Worm (Caenorhabditis elegans) whole organism, L1 larva: ENCODE results near the gene C01G12.7.

Experiments used
- C34B4.2 ChIP-seq: sonication (generic microtip); optimal IDR thresholded peaks from 2 replicates; lab custom pipeline; 2017; ENCODE audit warnings: mild to moderate bottlenecking, missing genetic modification characterization, missing compliant biosample characterization
- F16B12.6 ChIP-seq: fragments of 150-350 bp; optimal IDR thresholded peaks from 2 replicates; lab custom pipeline; 2014; ENCODE audit warnings: missing biosample characterization, missing genetic modification characterization
- aha-1 ChIP-seq: fragments of 150-350 bp; optimal IDR thresholded peaks from 2 replicates; lab custom pipeline; 2014; ENCODE audit warnings: missing biosample characterization, missing genetic modification characterization
- ama-1 ChIP-seq: fragments of 150-350 bp; optimal IDR thresholded peaks from 2 replicates; lab custom pipeline; 2014
- blmp-1 ChIP-seq: fragments of 150-350 bp; optimal IDR thresholded peaks from 2 replicates; lab custom pipeline; 2014; ENCODE audit warnings: missing biosample characterization, missing genetic modification characterization
- ceh-82 ChIP-seq, 3 experiments: fragments of 150-350 bp in 1 of 3; sonication (generic microtip) in 2 of 3; optimal IDR thresholded peaks; 2 replicates each; lab custom pipeline; 2014 to 2017; ENCODE audit warnings: missing biosample characterization in 3 of 3, missing genetic modification characterization in 3 of 3
- ceh-90 ChIP-seq: sonication (generic microtip); optimal IDR thresholded peaks from 2 replicates; lab custom pipeline; 2016; ENCODE audit warnings: missing genetic modification characterization, missing compliant biosample characterization
- dpl-1 ChIP-seq, 3 experiments: fragments of 150-350 bp in 2 of 3; sonication (generic microtip) in 1 of 3; optimal IDR thresholded peaks; 2 replicates each; lab custom pipeline; 2014 to 2017; ENCODE audit warnings: missing biosample characterization in 3 of 3, missing genetic modification characterization in 3 of 3, missing genetic modification reagents in 3 of 3
- dsc-1 ChIP-seq: sonication (generic microtip); optimal IDR thresholded peaks from 2 replicates; lab custom pipeline; 2016; ENCODE audit warnings: mild to moderate bottlenecking, missing genetic modification characterization, missing compliant biosample characterization
- efl-1 ChIP-seq, 4 experiments: fragments of 150-350 bp; optimal IDR thresholded peaks in 3 of 4; peaks in 1 of 4; 1 replicate in 1 of 4; 2 replicates in 3 of 4; lab custom pipeline; 2014; ENCODE audit warnings: missing biosample characterization in 2 of 4, missing genetic modification characterization in 2 of 4, missing genetic modification reagents in 2 of 4
- egl-27 ChIP-seq, 2 experiments: fragments of 150-350 bp in 1 of 2; sonication (generic microtip); optimal IDR thresholded peaks; 3 replicates each; lab custom pipeline; 2017 to 2018; ENCODE audit warnings: missing biosample characterization in 2 of 2, missing genetic modification characterization in 2 of 2, missing genetic modification reagents in 2 of 2
- elt-2 ChIP-seq: sonication (generic microtip); optimal IDR thresholded peaks from 2 replicates; lab custom pipeline; 2016; ENCODE audit warnings: missing genetic modification characterization, mild to moderate bottlenecking, inconsistent platforms, missing compliant biosample characterization, missing genetic modification reagents
- ets-5 ChIP-seq: fragments of 200-800 bp; sonication (Bioruptor generic); IDR thresholded peaks from 2 replicates; pipeline ENCODE4 v1.3.6; 2022; ENCODE audit warnings: missing genetic modification characterization, missing compliant biosample characterization
- fkh-4 ChIP-seq: sonication (generic microtip); optimal IDR thresholded peaks from 2 replicates; lab custom pipeline; 2016; ENCODE audit warnings: missing compliant biosample characterization, missing genetic modification characterization, borderline replicate concordance
- hpl-2 ChIP-seq: fragments of 150-350 bp; optimal IDR thresholded peaks from 2 replicates; lab custom pipeline; 2014; ENCODE audit warnings: missing biosample characterization, missing genetic modification reagents, missing genetic modification characterization
- jun-1 ChIP-seq: fragments of 150-350 bp; optimal IDR thresholded peaks from 2 replicates; lab custom pipeline; 2014; ENCODE audit warnings: missing biosample characterization, missing genetic modification reagents, missing genetic modification characterization
- lin-14 ChIP-seq: fragments of 200-800 bp; sonication (Bioruptor generic); optimal IDR thresholded peaks from 2 replicates; lab custom pipeline; 2018; ENCODE audit warnings: mild to moderate bottlenecking, missing genetic modification characterization, moderate library complexity, missing compliant biosample characterization
- lin-15B ChIP-seq: fragments of 150-350 bp; sonication (generic microtip); optimal IDR thresholded peaks from 3 replicates; lab custom pipeline; 2014; ENCODE audit warnings: missing biosample characterization, missing genetic modification characterization
- lin-35 ChIP-seq, 2 experiments: fragments of 150-350 bp; optimal IDR thresholded peaks; 2 replicates each; lab custom pipeline; 2014; ENCODE audit warnings: missing biosample characterization in 2 of 2, missing genetic modification characterization in 2 of 2, missing genetic modification reagents in 2 of 2
- mef-2 ChIP-seq: fragments of 150-350 bp; optimal IDR thresholded peaks from 2 replicates; lab custom pipeline; 2014; ENCODE audit warnings: missing biosample characterization, missing genetic modification characterization
- nhr-11 ChIP-seq: fragments of 150-350 bp; optimal IDR thresholded peaks from 2 replicates; lab custom pipeline; 2014; ENCODE audit warnings: missing biosample characterization, missing genetic modification characterization
- nhr-237 ChIP-seq: fragments of 150-350 bp; optimal IDR thresholded peaks from 2 replicates; lab custom pipeline; 2014; ENCODE audit warnings: missing biosample characterization, missing genetic modification characterization
- nhr-28 ChIP-seq: fragments of 150-350 bp; optimal IDR thresholded peaks from 2 replicates; lab custom pipeline; 2014; ENCODE audit warnings: missing biosample characterization, missing genetic modification characterization
- nhr-47 ChIP-seq: sonication (generic microtip); optimal IDR thresholded peaks from 2 replicates; lab custom pipeline; 2016; ENCODE audit warnings: mild to moderate bottlenecking, missing genetic modification characterization, moderate library complexity, missing compliant biosample characterization
- nhr-76 ChIP-seq: sonication (generic microtip); optimal IDR thresholded peaks from 2 replicates; lab custom pipeline; 2017; ENCODE audit warnings: missing biosample characterization, missing genetic modification characterization
- nhr-77 ChIP-seq: fragments of 150-350 bp; optimal IDR thresholded peaks from 2 replicates; lab custom pipeline; 2014; ENCODE audit warnings: missing biosample characterization, missing genetic modification characterization
- nhr-84 ChIP-seq: sonication (generic microtip); optimal IDR thresholded peaks from 2 replicates; lab custom pipeline; 2017; ENCODE audit warnings: missing biosample characterization, missing genetic modification characterization
- nhr-85 ChIP-seq: sonication (generic microtip); peaks from one replicate; lab custom pipeline; 2016; ENCODE audit warnings: missing genetic modification characterization, inconsistent platforms, missing compliant biosample characterization
- skn-1 ChIP-seq: fragments of 150-350 bp; optimal IDR thresholded peaks from 2 replicates; lab custom pipeline; 2014; ENCODE audit warnings: missing biosample characterization, missing genetic modification characterization
- snu-23 ChIP-seq: sonication (generic microtip); optimal IDR thresholded peaks from 2 replicates; lab custom pipeline; 2016; ENCODE audit warnings: missing genetic modification characterization, missing compliant biosample characterization
- sox-4 ChIP-seq: sonication (generic microtip); optimal IDR thresholded peaks from 2 replicates; lab custom pipeline; 2016; ENCODE audit warnings: missing genetic modification characterization, missing compliant biosample characterization
- tlp-1 ChIP-seq: fragments of 150-350 bp; optimal IDR thresholded peaks from 2 replicates; lab custom pipeline; 2014; ENCODE audit warnings: missing biosample characterization, missing genetic modification characterization
- unc-62 ChIP-seq: fragments of 150-350 bp; optimal IDR thresholded peaks from 2 replicates; lab custom pipeline; 2014; ENCODE audit warnings: missing biosample characterization, missing genetic modification reagents, missing genetic modification characterization
- unc-98 ChIP-seq: fragments of 200-800 bp; sonication (Bioruptor generic); IDR thresholded peaks from 2 replicates; pipeline ENCODE4 v1.3.6; 2022; ENCODE audit warnings: missing genetic modification characterization, missing compliant biosample characterization
- vab-15 ChIP-seq: sonication (generic microtip); optimal IDR thresholded peaks from 2 replicates; lab custom pipeline; 2017; ENCODE audit warnings: missing genotype, mild to moderate bottlenecking, missing genetic modification characterization, missing compliant biosample characterization
- zag-1 ChIP-seq: fragments of 150-350 bp; optimal IDR thresholded peaks from 2 replicates; lab custom pipeline; 2014; ENCODE audit warnings: missing biosample characterization, missing genetic modification characterization
- ztf-11 ChIP-seq, 2 experiments: sonication (generic microtip); optimal IDR thresholded peaks; 2 replicates each; lab custom pipeline; 2016 to 2017; ENCODE audit warnings: missing genetic modification characterization in 2 of 2, missing biosample characterization in 1 of 2, missing compliant biosample characterization in 1 of 2
- ztf-4 ChIP-seq: fragments of 150-350 bp; optimal IDR thresholded peaks from 2 replicates; lab custom pipeline; 2014; ENCODE audit warnings: missing biosample characterization, missing genetic modification characterization

Gene C01G12.7

ce11 chrII:14632823-14633222, 41.1 kb upstream of the C01G12.7 start, which contains the start of gene C38C6.3:
TSS of gene C38C6.3 (plus strand) at chrII:14633123.
- no peak for TF ChIP-seq nhr-84
- no peak for TF ChIP-seq C34B4.2 (tag; lab: Kevin White, UChicago)
- TF ChIP-seq nhr-11 (tag; lab: Kevin White, UChicago): no peak
- no peak for TF ChIP-seq lin-15B (tag; lab: Kevin White, UChicago)
- no peak for TF ChIP-seq nhr-76 (tag; lab: Kevin White, UChicago)
- no peak for TF ChIP-seq efl-1 (optimal IDR thresholded peaks at IDR 0.05; lab: Kevin White, UChicago)
- TF ChIP-seq efl-1 (GFP tag; optimal IDR thresholded peaks at IDR 0.05 in 1 of 2; lab: Kevin White, UChicago): no peak

ce11 chrII:14627330-14627729, 35.6 kb upstream of the C01G12.7 start, which contains the start of gene tag-297:
TSS of gene tag-297 (plus strand) at chrII:14627630.
- TF ChIP-seq sox-4 (tag; lab: Kevin White, UChicago) (no peak), fkh-4 (tag; lab: Kevin White, UChicago) (no peak), dsc-1 (tag; lab: Kevin White, UChicago) (no peak), dpl-1 (GFP tag; optimal IDR thresholded peaks at IDR 0.05; lab: Kevin White, UChicago) (no peak), C34B4.2 (tag; lab: Kevin White, UChicago) (no peak), nhr-77 (tag; lab: Kevin White, UChicago) (no peak), aha-1 (tag; lab: Kevin White, UChicago) (no peak), nhr-85 (tag; lab: Kevin White, UChicago) (no peak), ets-5 (GFP tag; lab: Robert Waterston, UW) (no peak), vab-15 (tag; lab: Kevin White, UChicago) (no peak), ztf-11 (tag; optimal IDR thresholded peaks at IDR 0.05; lab: Kevin White, UChicago) (no peak), snu-23 (GFP tag; lab: Kevin White, UChicago) (no peak), elt-2 (tag; lab: Kevin White, UChicago) (no peak), skn-1 (no peak), jun-1 (tag; lab: Kevin White, UChicago) (no peak)

- TF ChIP-seq blmp-1 (tag; lab: Kevin White, UChicago) (peak; percentile 97), nhr-85 (tag; lab: Kevin White, UChicago) (no peak)
Measured at ce11 chrII:14626883-14627282, 35.2 kb upstream of the C01G12.7 start.

- TF ChIP-seq C34B4.2 (tag; lab: Kevin White, UChicago) (no peak), ama-1 (lab: Kevin White, UChicago) (no peak), lin-35 (GFP tag; optimal IDR thresholded peaks at IDR 0.05; lab: Kevin White, UChicago) (no peak), ceh-90 (no peak), unc-98 (GFP tag; lab: Robert Waterston, UW) (no peak), zag-1 (tag; lab: Kevin White, UChicago) (no peak), nhr-28 (tag; lab: Kevin White, UChicago) (no peak), hpl-2 (GFP tag; lab: Kevin White, UChicago) (no peak), egl-27 (tag; optimal IDR thresholded peaks at IDR 0.05; lab: Kevin White, UChicago) (no peak), nhr-47 (tag; lab: Kevin White, UChicago) (no peak), aha-1 (tag; lab: Kevin White, UChicago) (no peak), unc-62 (GFP tag; lab: Kevin White, UChicago) (no peak), ztf-4 (tag; lab: Kevin White, UChicago) (no peak), lin-14 (no peak), F16B12.6 (tag; lab: Kevin White, UChicago) (no peak), nhr-77 (tag; lab: Kevin White, UChicago) (no peak), nhr-237 (no peak), ceh-82 (tag; optimal IDR thresholded peaks at IDR 0.05; lab: Kevin White, UChicago) (no peak), tlp-1 (no peak), mef-2 (no peak)
Measured at ce11 chrII:14622758-14623157, 31.1 kb upstream of the C01G12.7 start, which contains the start of gene mltn-10. TSS of gene mltn-10 (plus strand) at chrII:14623058.
